Fruit fly (Drosophila melanogaster) whole organism, embryonic: Measurements from ENCODE around the gene CG9411.

Source experiments
- Abd-B ChIP-seq: fragments of 200-800 bp; sonication (Bioruptor generic); optimal IDR thresholded peaks from 2 replicates; lab custom pipeline; 2018; ENCODE audit warnings: missing biosample characterization, mild to moderate bottlenecking, missing genetic modification characterization, moderate library complexity
- Atf3 ChIP-seq: fragments of 200-800 bp; sonication (Bioruptor generic); optimal IDR thresholded peaks from 3 replicates; lab custom pipeline; 2016; ENCODE audit warnings: missing biosample characterization, missing genetic modification characterization
- Atf6 ChIP-seq: fragments of 200-800 bp; sonication (Bioruptor generic); IDR thresholded peaks from 2 replicates; pipeline ENCODE4 v1.3.6; 2022; ENCODE audit warnings: missing biosample characterization, missing genetic modification characterization
- BtbVII ChIP-seq: fragments of 200-800 bp; sonication (Bioruptor generic); optimal IDR thresholded peaks from 3 replicates; lab custom pipeline; 2017; ENCODE audit warnings: missing biosample characterization, mild to moderate bottlenecking, missing genetic modification characterization
- Bteb2 ChIP-seq: fragments of 200-800 bp; sonication (Bioruptor generic); optimal IDR thresholded peaks from 2 replicates; lab custom pipeline; 2016; ENCODE audit warnings: missing biosample characterization, missing genetic modification characterization
- CG10959 ChIP-seq: fragments of 200-800 bp; sonication (Bioruptor generic); IDR thresholded peaks from 2 replicates; pipeline ENCODE4 v1.3.6; 2022; ENCODE audit warnings: missing biosample characterization, missing genetic modification characterization
- CG11723 ChIP-seq: fragments of 200-800 bp; sonication (Bioruptor generic); optimal IDR thresholded peaks from 2 replicates; lab custom pipeline; 2017; ENCODE audit warnings: missing biosample characterization, mild to moderate bottlenecking, missing genetic modification characterization
- CG1233 ChIP-seq: fragments of 200-800 bp; sonication (Bioruptor generic); optimal IDR thresholded peaks from 4 replicates; lab custom pipeline; 2018; ENCODE audit warnings: missing biosample characterization, mild to moderate bottlenecking, missing genetic modification characterization
- CG13296 ChIP-seq: fragments of 200-800 bp; sonication (Bioruptor generic); optimal IDR thresholded peaks from 3 replicates; lab custom pipeline; 2018; ENCODE audit warnings: missing biosample characterization, mild to moderate bottlenecking, missing genetic modification characterization
- CG1603 ChIP-seq: fragments of 200-800 bp; sonication (Bioruptor generic); optimal IDR thresholded peaks from 2 replicates; lab custom pipeline; 2019; ENCODE audit warnings: missing biosample characterization, mild to moderate bottlenecking, missing genetic modification characterization, moderate library complexity
- CG17328 ChIP-seq: fragments of 200-800 bp; sonication (Bioruptor generic); IDR thresholded peaks from 2 replicates; pipeline ENCODE4 v1.3.6; 2022; ENCODE audit warnings: missing biosample characterization, missing genetic modification characterization
- CG17361 ChIP-seq: fragments of 200-800 bp; sonication (Bioruptor generic); IDR thresholded peaks from 3 replicates; pipeline ENCODE4 v1.3.6; 2022; ENCODE audit warnings: missing biosample characterization, missing genetic modification characterization
- CG17829 ChIP-seq: fragments of 200-800 bp; optimal IDR thresholded peaks from 2 replicates; lab custom pipeline; 2019; ENCODE audit warnings: missing biosample characterization, mild to moderate bottlenecking, missing genetic modification characterization, moderate library complexity
- CG2202 ChIP-seq: fragments of 200-800 bp; sonication (Bioruptor generic); optimal IDR thresholded peaks from 2 replicates; lab custom pipeline; 2018; ENCODE audit warnings: missing biosample characterization, mild to moderate bottlenecking, missing genetic modification characterization
- CG34422 ChIP-seq: fragments of 200-800 bp; sonication (Bioruptor generic); IDR thresholded peaks from 3 replicates; pipeline ENCODE4 v1.3.6; 2022; ENCODE audit warnings: missing biosample characterization, missing genetic modification characterization
- CG7928 ChIP-seq: fragments of 200-800 bp; sonication (Bioruptor generic); optimal IDR thresholded peaks from 2 replicates; lab custom pipeline; 2017; ENCODE audit warnings: missing biosample characterization, mild to moderate bottlenecking, missing genetic modification characterization
- CG8388 ChIP-seq: fragments of 200-800 bp; sonication (Bioruptor generic); optimal IDR thresholded peaks from 2 replicates; lab custom pipeline; 2019; ENCODE audit warnings: missing biosample characterization, mild to moderate bottlenecking, missing genetic modification characterization, moderate library complexity
- CG9727 ChIP-seq: fragments of 200-800 bp; sonication (Bioruptor generic); optimal IDR thresholded peaks from 3 replicates; lab custom pipeline; 2017; ENCODE audit warnings: missing biosample characterization, mild to moderate bottlenecking, missing genetic modification characterization
- CG9817 ChIP-seq: fragments of 200-800 bp; sonication (Bioruptor generic); optimal IDR thresholded peaks from 2 replicates; lab custom pipeline; 2018; ENCODE audit warnings: missing biosample characterization, mild to moderate bottlenecking, missing genetic modification characterization, moderate library complexity
- CoRest ChIP-seq: fragments of 200-800 bp; sonication (Bioruptor generic); optimal IDR thresholded peaks from 3 replicates; lab custom pipeline; 2018; ENCODE audit warnings: missing biosample characterization, mild to moderate bottlenecking, missing genetic modification characterization, moderate library complexity
- D19A ChIP-seq: fragments of 200-800 bp; optimal IDR thresholded peaks from 3 replicates; lab custom pipeline; 2019; ENCODE audit warnings: missing biosample characterization, mild to moderate bottlenecking, missing genetic modification characterization, moderate library complexity
- Deaf1 ChIP-seq: fragments of 200-800 bp; optimal IDR thresholded peaks from 3 replicates; lab custom pipeline; 2019; ENCODE audit warnings: missing biosample characterization, mild to moderate bottlenecking, missing genetic modification characterization, moderate library complexity
- Eip74EF ChIP-seq, 2 experiments: fragments of 200-800 bp in 1 of 2; fragments of >200 bp in 1 of 2; sonication (Bioruptor generic) in 1 of 2; optimal IDR thresholded peaks; 2 replicates each; lab custom pipeline; 2017 to 2019; ENCODE audit warnings: missing biosample characterization in 2 of 2, missing genetic modification characterization in 2 of 2, mild to moderate bottlenecking in 1 of 2, moderate library complexity in 1 of 2
- Fer3 ChIP-seq: fragments of 200-800 bp; sonication (Bioruptor generic); optimal IDR thresholded peaks from 2 replicates; lab custom pipeline; 2018; ENCODE audit warnings: missing biosample characterization, mild to moderate bottlenecking, missing genetic modification characterization, moderate library complexity
- Nf-YA ChIP-seq: fragments of 200-800 bp; sonication (Bioruptor generic); IDR thresholded peaks from 2 replicates; pipeline ENCODE4 v1.3.6; 2022; ENCODE audit warnings: missing biosample characterization, missing genetic modification characterization
- PHDP ChIP-seq: fragments of 200-800 bp; sonication (Bioruptor generic); optimal IDR thresholded peaks from 3 replicates; lab custom pipeline; 2018; ENCODE audit warnings: missing biosample characterization, mild to moderate bottlenecking, missing genetic modification characterization, moderate library complexity
- Spps ChIP-seq: fragments of 200-800 bp; sonication (Bioruptor generic); optimal IDR thresholded peaks from 2 replicates; lab custom pipeline; 2018; ENCODE audit warnings: missing biosample characterization, mild to moderate bottlenecking, missing genetic modification characterization
- Ssrp ChIP-seq: fragments of 200-800 bp; sonication (Bioruptor generic); optimal IDR thresholded peaks from 2 replicates; lab custom pipeline; 2018; ENCODE audit warnings: missing biosample characterization, mild to moderate bottlenecking, missing genetic modification characterization, moderate library complexity
- crc ChIP-seq: fragments of 200-800 bp; sonication (Bioruptor generic); optimal IDR thresholded peaks from 2 replicates; lab custom pipeline; 2016; ENCODE audit warnings: missing biosample characterization, missing genetic modification characterization
- dmrt11E ChIP-seq: fragments of 200-800 bp; sonication (Bioruptor generic); optimal IDR thresholded peaks from 3 replicates; lab custom pipeline; 2018; ENCODE audit warnings: missing biosample characterization, mild to moderate bottlenecking, missing genetic modification characterization, moderate library complexity
- kay ChIP-seq: fragments of 200-800 bp; sonication (Bioruptor generic); optimal IDR thresholded peaks from 2 replicates; lab custom pipeline; 2016; ENCODE audit warnings: missing biosample characterization, missing genetic modification characterization
- klu ChIP-seq: fragments of 200-800 bp; sonication (Bioruptor generic); IDR thresholded peaks from 2 replicates; pipeline ENCODE4 v1.3.6; 2022; ENCODE audit warnings: missing biosample characterization, missing genetic modification characterization
- lbe ChIP-seq: fragments of 200-800 bp; sonication (Bioruptor generic); optimal IDR thresholded peaks from 2 replicates; lab custom pipeline; 2016; ENCODE audit warnings: missing biosample characterization, mild to moderate bottlenecking, missing genetic modification characterization
- nom ChIP-seq: fragments of 200-800 bp; sonication (Bioruptor generic); optimal IDR thresholded peaks from 2 replicates; lab custom pipeline; 2017; ENCODE audit warnings: missing biosample characterization, missing genetic modification characterization, mild to moderate bottlenecking, moderate library complexity, missing genetic modification reagents
- otp ChIP-seq: fragments of 200-800 bp; sonication (Bioruptor generic); IDR thresholded peaks from 3 replicates; pipeline ENCODE4, ENCODE4 v1.3.6; 2022; ENCODE audit warnings: missing biosample characterization, missing genetic modification characterization
- pan ChIP-seq, 4 experiments: fragments of >200 bp in 3 of 4; fragments of 200-800 bp in 1 of 4; sonication (Bioruptor generic) in 1 of 4; optimal IDR thresholded peaks in 3 of 4; IDR thresholded peaks in 1 of 4; 2 replicates each; pipeline versions ENCODE4 v1.3.6 to Lab custom; 2017 to 2022; ENCODE audit warnings: missing biosample characterization in 2 of 4, missing genetic modification characterization in 2 of 4, mixed read lengths in 1 of 4
- pb ChIP-seq: fragments of 200-800 bp; sonication (Bioruptor generic); optimal IDR thresholded peaks from 3 replicates; lab custom pipeline; 2016; ENCODE audit warnings: missing biosample characterization, missing genetic modification characterization
- pho ChIP-seq: fragments of 200-800 bp; sonication (Bioruptor generic); optimal IDR thresholded peaks from 2 replicates; lab custom pipeline; 2016; ENCODE audit warnings: missing biosample characterization, missing genetic modification characterization
- pnt ChIP-seq: fragments of 200-800 bp; sonication (Bioruptor generic); optimal IDR thresholded peaks from 3 replicates; lab custom pipeline; 2016; ENCODE audit warnings: missing biosample characterization, missing genetic modification characterization
- row ChIP-seq: fragments of 200-800 bp; sonication (Bioruptor generic); IDR thresholded peaks from 3 replicates; pipeline ENCODE4 v1.3.6; 2022; ENCODE audit warnings: missing biosample characterization, missing genetic modification characterization
- sc ChIP-seq, 3 experiments: fragments of >200 bp in 2 of 3; fragments of 200-800 bp in 1 of 3; sonication (Bioruptor generic) in 1 of 3; optimal IDR thresholded peaks; 2 replicates in 2 of 3; 3 replicates in 1 of 3; lab custom pipeline; 2017; ENCODE audit warnings: mild to moderate bottlenecking in 1 of 3, missing biosample characterization in 1 of 3, missing genetic modification characterization in 1 of 3, missing genetic modification reagents in 1 of 3
- sens ChIP-seq: fragments of 200-800 bp; sonication (Bioruptor generic); peaks from one replicate; lab custom pipeline; 2016; ENCODE audit warnings: missing biosample characterization, missing genetic modification characterization
- slp2 ChIP-seq: fragments of 200-800 bp; sonication (Bioruptor generic); optimal IDR thresholded peaks from 2 replicates; lab custom pipeline; 2016; ENCODE audit warnings: missing biosample characterization, missing genetic modification characterization
- ssp ChIP-seq: fragments of 200-800 bp; sonication (Bioruptor generic); IDR thresholded peaks from 2 replicates; pipeline ENCODE4 v1.3.6; 2022; ENCODE audit warnings: missing biosample characterization, missing genetic modification characterization
- tin ChIP-seq: fragments of 200-800 bp; sonication (Bioruptor generic); optimal IDR thresholded peaks from 3 replicates; lab custom pipeline; 2016; ENCODE audit warnings: missing biosample characterization, missing genetic modification characterization
- ttk ChIP-seq: fragments of 200-800 bp; sonication (Bioruptor generic); IDR thresholded peaks from 2 replicates; pipeline ENCODE4 v2.1.2; 2022; ENCODE audit warnings: missing biosample characterization, missing genetic modification characterization
- twi ChIP-seq: fragments of 200-800 bp; optimal IDR thresholded peaks from 2 replicates; lab custom pipeline; 2019; ENCODE audit warnings: missing biosample characterization, mild to moderate bottlenecking, missing genetic modification characterization, moderate library complexity
- zfh1 ChIP-seq: fragments of 200-800 bp; sonication (Bioruptor generic); IDR thresholded peaks from 3 replicates; pipeline ENCODE4 v1.3.6; 2022; ENCODE audit warnings: missing biosample characterization, missing genetic modification characterization

CG9411 gene

dm6 chrX:14493779-14494401, 14.0 kb upstream of the CG9411 start (continued):
- TF ChIP-seq sens (peak; percentile 92), BtbVII (no peak), otp (0 out of 3 replicates have a peak, but pooled peaks have one; percentile 41), pb (GFP tag; lab: Kevin White, UChicago) (no peak), row (GFP tag; lab: Robert Waterston, UW) (peak; percentile 62; the same call in 2 of the 3 replicates), CG8388 (GFP tag; lab: Kevin White, UChicago) (peak; percentile 79), kay (GFP tag; lab: Kevin White, UChicago) (peak; percentile 4), Spps (tag; lab: Kevin White, UChicago) (peak; percentile 34), pnt (GFP tag; lab: Kevin White, UChicago) (no peak), twi (tag; lab: Kevin White, UChicago) (no peak), slp2 (GFP tag; lab: Kevin White, UChicago) (no peak), Abd-B (GFP tag; lab: Kevin White, UChicago) (peak; percentile 34), CG2202 (peak; percentile 0), CG1233 (GFP tag; lab: Kevin White, UChicago) (peak; percentile 57), D19A (tag; lab: Kevin White, UChicago) (peak; percentile 66), CG34422 (GFP tag; lab: Robert Waterston, UW) (peak; percentile 59; the same call in 2 of the 3 replicates), dmrt11E (peak; percentile 30), lbe (GFP tag; lab: Kevin White, UChicago) (no peak), CG17361 (GFP tag; lab: Robert Waterston, UW) (peak; percentile 74), Bteb2 (GFP tag; lab: Kevin White, UChicago) (no peak), pan (optimal IDR thresholded peaks at IDR 0.05; lab: Kevin White, UChicago) (no peak), pan (GFP tag; optimal IDR thresholded peaks at IDR 0.05 in 1 of 2, IDR thresholded peaks at IDR 0.05 in 1 of 2) (peak in 1 of 2 experiments; percentile 70), PHDP (peak; percentile 77), klu (GFP tag; lab: Robert Waterston, UW) (no peak), ttk (GFP tag; lab: Robert Waterston, UW) (peak; percentile 65), CG7928 (GFP tag; lab: Kevin White, UChicago) (no peak), zfh1 (GFP tag; lab: Robert Waterston, UW) (peak; percentile 74), crc (no peak), Atf3 (GFP tag; lab: Kevin White, UChicago) (peak; percentile 37), tin (GFP tag; lab: Kevin White, UChicago) (peak; percentile 55), Ssrp (tag; lab: Kevin White, UChicago) (peak; percentile 75), CG17328 (GFP tag; lab: Robert Waterston, UW) (peak; percentile 75), CG11723 (GFP tag; lab: Kevin White, UChicago) (peak; percentile 38), Deaf1 (peak; percentile 0), sc (optimal IDR thresholded peaks at IDR 0.05; lab: Kevin White, UChicago) (no peak), sc (GFP tag; optimal IDR thresholded peaks at IDR 0.05; lab: Kevin White, UChicago) (peak; percentile 59), ssp (GFP tag; lab: Robert Waterston, UW) (peak; percentile 44), CG17829 (tag; lab: Kevin White, UChicago) (peak; percentile 58), CG13296 (no peak), Fer3 (tag; lab: Kevin White, UChicago) (peak; percentile 45), CG9817 (tag; lab: Kevin White, UChicago) (peak; percentile 18), nom (GFP tag; lab: Kevin White, UChicago) (no peak), Eip74EF (GFP tag; optimal IDR thresholded peaks at IDR 0.05; lab: Kevin White, UChicago) (peak in 1 of 2 experiments; percentile 72), CG10959 (GFP tag; lab: Robert Waterston, UW) (0 out of 2 replicates have a peak, but pooled peaks have one; percentile 45), CG1603 (peak; percentile 65), Atf6 (GFP tag; lab: Robert Waterston, UW) (peak; percentile 33; the same call in 1 of the 2 replicates), Nf-YA (GFP tag; lab: Robert Waterston, UW) (peak; percentile 62), CG9727 (GFP tag; lab: Kevin White, UChicago) (peak; percentile 9), pho (GFP tag; lab: Kevin White, UChicago) (no peak), CoRest (tag; lab: Kevin White, UChicago) (peak; percentile 39)
